Worm (Caenorhabditis elegans) whole organism, midembryonic: Measurements from ENCODE around the gene ttr-38.

Experiments used
- tab-1 ChIP-seq: fragments of 200-800 bp; sonication (Bioruptor generic); IDR thresholded peaks from 2 replicates; pipeline ENCODE4 v1.3.6; 2022; ENCODE audit warnings: missing genetic modification characterization, missing compliant biosample characterization
- ztf-23 ChIP-seq: fragments of 200-800 bp; sonication (Bioruptor generic); IDR thresholded peaks from 2 replicates; pipeline ENCODE4 v1.3.6; 2022; ENCODE audit warnings: missing genetic modification reagents, missing genetic modification characterization, missing compliant biosample characterization

ce11 chrX:9303422-9303821, 10.9 kb downstream of the ttr-38 start, which contains the start of gene tmc-2:
- TF ChIP-seq ztf-23 (no peak), tab-1 (GFP tag; lab: Robert Waterston, UW) (no peak)
